Worm (Caenorhabditis elegans) whole organism, L4 larva: ENCODE data around the gene nhr-20.

Source experiments
- D1046.2 ChIP-seq: fragments of 200-800 bp; sonication (Bioruptor generic); IDR thresholded peaks from 2 replicates; pipeline ENCODE4 v1.3.6; 2022; ENCODE audit warnings: missing genetic modification characterization, missing compliant biosample characterization
- F26F4.8 ChIP-seq: fragments of 200-800 bp; sonication (Bioruptor generic); conservative IDR thresholded peaks from 2 replicates; pipeline ENCODE4 v1.3.6; 2022; ENCODE audit warnings: missing genetic modification characterization, missing compliant biosample characterization
- F49E8.2 ChIP-seq: sonication (generic microtip); optimal IDR thresholded peaks from 2 replicates; lab custom pipeline; 2016; ENCODE audit warnings: missing compliant biosample characterization, mild to moderate bottlenecking, missing genetic modification characterization, borderline replicate concordance
- R02D3.7 ChIP-seq: fragments of 150-350 bp; sonication (generic microtip); optimal IDR thresholded peaks from 3 replicates; lab custom pipeline; 2014; ENCODE audit warnings: missing biosample characterization, missing genetic modification characterization
- T20F7.1 ChIP-seq: fragments of 200-800 bp; sonication (Bioruptor generic); optimal IDR thresholded peaks from 2 replicates; lab custom pipeline; 2018; ENCODE audit warnings: mild to moderate bottlenecking, missing genetic modification characterization, missing compliant biosample characterization
- T26A8.4 ChIP-seq: fragments of 200-800 bp; sonication (Bioruptor generic); IDR thresholded peaks from 2 replicates; pipeline ENCODE4 v1.3.6; 2022; ENCODE audit warnings: missing genetic modification characterization, missing compliant biosample characterization
- Y48G9A.11 ChIP-seq: fragments of 200-800 bp; sonication (Bioruptor generic); IDR thresholded peaks from 2 replicates; pipeline ENCODE4 v1.3.6; 2022; ENCODE audit warnings: missing genetic modification reagents, missing genetic modification characterization, missing compliant biosample characterization
- Y5F2A.4 ChIP-seq: fragments of 200-800 bp; sonication (Bioruptor generic); optimal IDR thresholded peaks from 2 replicates; lab custom pipeline; 2018; ENCODE audit warnings: mild to moderate bottlenecking, missing genetic modification characterization, missing compliant biosample characterization
- aha-1 ChIP-seq: fragments of 150-350 bp; peaks from one replicate; lab custom pipeline; 2014; ENCODE audit warnings: missing biosample characterization, missing genetic modification characterization
- ama-1 ChIP-seq: fragments of 150-350 bp; optimal IDR thresholded peaks from 2 replicates; lab custom pipeline; 2014; ENCODE audit warnings: inconsistent platforms, mixed read lengths
- arid-1 ChIP-seq: fragments of 200-800 bp; sonication (Bioruptor generic); conservative IDR thresholded peaks from 2 replicates; pipeline ENCODE4 v1.3.6; 2022; ENCODE audit warnings: missing genetic modification reagents, missing genetic modification characterization, missing compliant biosample characterization
- attf-4 ChIP-seq: sonication (generic microtip); optimal IDR thresholded peaks from 3 replicates; lab custom pipeline; 2017; ENCODE audit warnings: missing biosample characterization, missing genetic modification characterization
- ceh-62 ChIP-seq: sonication (generic microtip); optimal IDR thresholded peaks from 2 replicates; lab custom pipeline; 2017; ENCODE audit warnings: missing biosample characterization, missing genetic modification characterization
- ces-1 ChIP-seq: fragments of 150-350 bp; sonication (generic microtip); optimal IDR thresholded peaks from 4 replicates; lab custom pipeline; 2014; ENCODE audit warnings: missing biosample characterization, missing genetic modification reagents, missing genetic modification characterization
- cey-2 ChIP-seq: sonication (generic microtip); optimal IDR thresholded peaks from 3 replicates; lab custom pipeline; 2017; ENCODE audit warnings: missing genetic modification characterization, mild to moderate bottlenecking, missing compliant biosample characterization, antibody characterized with exemption, borderline replicate concordance; ENCODE audit not compliant: insufficient read depth
- ctbp-1 ChIP-seq: fragments of 200-800 bp; sonication (Bioruptor generic); IDR thresholded peaks from 2 replicates; pipeline ENCODE4 v1.3.6; 2022; ENCODE audit warnings: missing genetic modification reagents, missing genetic modification characterization, missing compliant biosample characterization
- daf-12 ChIP-seq: fragments of 150-350 bp; optimal IDR thresholded peaks from 2 replicates; lab custom pipeline; 2014; ENCODE audit warnings: missing biosample characterization, missing genetic modification reagents, missing genetic modification characterization
- daf-16 ChIP-seq, 3 experiments: sonication (generic microtip); optimal IDR thresholded peaks; 2 replicates each; lab custom pipeline; 2016 to 2017; ENCODE audit warnings: missing genetic modification characterization in 3 of 3, missing genetic modification reagents in 3 of 3, mild to moderate bottlenecking in 2 of 3, missing compliant biosample characterization in 2 of 3, missing biosample characterization in 1 of 3, moderate library complexity in 1 of 3
- dmd-8 ChIP-seq: fragments of 200-800 bp; sonication (Bioruptor generic); IDR thresholded peaks from 2 replicates; pipeline ENCODE4 v1.3.6; 2022; ENCODE audit warnings: missing genetic modification characterization, missing compliant biosample characterization
- egl-27 ChIP-seq: sonication (generic microtip); optimal IDR thresholded peaks from 3 replicates; lab custom pipeline; 2017; ENCODE audit warnings: missing biosample characterization, missing genetic modification reagents, missing genetic modification characterization
- fkh-10 ChIP-seq: fragments of 150-350 bp; optimal IDR thresholded peaks from 2 replicates; lab custom pipeline; 2014; ENCODE audit warnings: missing biosample characterization, missing genetic modification reagents, missing genetic modification characterization
- hif-1 ChIP-seq, 2 experiments: sonication (generic microtip); optimal IDR thresholded peaks; 2 replicates each; lab custom pipeline; 2016 to 2017; ENCODE audit warnings: missing compliant biosample characterization in 2 of 2, missing genetic modification characterization in 2 of 2, missing genetic modification reagents in 2 of 2, missing genotype in 2 of 2, mild to moderate bottlenecking in 1 of 2
- hmg-1.1 ChIP-seq: fragments of 200-800 bp; sonication (Bioruptor generic); IDR thresholded peaks from 2 replicates; pipeline ENCODE4 v1.3.6; 2022; ENCODE audit warnings: missing genetic modification reagents, missing genetic modification characterization, missing compliant biosample characterization
- lim-7 ChIP-seq: fragments of 200-800 bp; sonication (Bioruptor generic); IDR thresholded peaks from 2 replicates; pipeline ENCODE4 v1.3.6; 2022; ENCODE audit warnings: missing genetic modification characterization, missing compliant biosample characterization
- lin-1 ChIP-seq: fragments of 200-800 bp; sonication (Bioruptor generic); IDR thresholded peaks from 2 replicates; pipeline ENCODE4 v1.3.6; 2022; ENCODE audit warnings: missing genetic modification reagents, missing genetic modification characterization, missing compliant biosample characterization
- lin-13 ChIP-seq: fragments of 150-350 bp; optimal IDR thresholded peaks from 2 replicates; lab custom pipeline; 2014; ENCODE audit warnings: missing biosample characterization, missing genetic modification reagents, missing genetic modification characterization
- lin-29 ChIP-seq: fragments of 200-800 bp; sonication (Bioruptor generic); IDR thresholded peaks from 2 replicates; pipeline ENCODE4 v1.3.6; 2022; ENCODE audit warnings: missing genetic modification reagents, missing genetic modification characterization, missing compliant biosample characterization
- lin-39 ChIP-seq: fragments of 150-350 bp; optimal IDR thresholded peaks from 2 replicates; lab custom pipeline; 2014; ENCODE audit warnings: missing biosample characterization, missing genetic modification reagents, missing genetic modification characterization
- lir-3 ChIP-seq: sonication (generic microtip); optimal IDR thresholded peaks from 2 replicates; lab custom pipeline; 2016; ENCODE audit warnings: mild to moderate bottlenecking, missing genetic modification characterization, missing compliant biosample characterization
- mep-1 ChIP-seq: fragments of 150-350 bp; sonication (generic microtip); optimal IDR thresholded peaks from 3 replicates; lab custom pipeline; 2014; ENCODE audit warnings: missing biosample characterization, missing genetic modification characterization
- mes-2 ChIP-seq: sonication (generic microtip); optimal IDR thresholded peaks from 2 replicates; lab custom pipeline; 2016; ENCODE audit warnings: missing genotype, mild to moderate bottlenecking, missing genetic modification characterization, missing compliant biosample characterization; ENCODE audit not compliant: poor library complexity, severe bottlenecking
- mxl-2 ChIP-seq: fragments of 200-800 bp; sonication (Bioruptor generic); conservative IDR thresholded peaks from 2 replicates; pipeline ENCODE4 v1.3.6; 2022; ENCODE audit warnings: missing genetic modification reagents, missing genetic modification characterization, missing compliant biosample characterization
- mxl-3 ChIP-seq: fragments of 200-800 bp; sonication (Bioruptor generic); optimal IDR thresholded peaks from 2 replicates; lab custom pipeline; 2018; ENCODE audit warnings: mild to moderate bottlenecking, missing genetic modification characterization, missing compliant biosample characterization
- nhr-102 ChIP-seq: sonication (generic microtip); optimal IDR thresholded peaks from 2 replicates; lab custom pipeline; 2016; ENCODE audit warnings: mild to moderate bottlenecking, missing genetic modification characterization, moderate library complexity, missing compliant biosample characterization
- nhr-11 ChIP-seq: fragments of 150-350 bp; optimal IDR thresholded peaks from 2 replicates; lab custom pipeline; 2014; ENCODE audit warnings: missing biosample characterization, missing genetic modification characterization
- nhr-111 ChIP-seq: fragments of 200-800 bp; sonication (Bioruptor generic); optimal IDR thresholded peaks from 2 replicates; lab custom pipeline; 2018; ENCODE audit warnings: mild to moderate bottlenecking, missing genetic modification characterization, missing compliant biosample characterization
- nhr-25 ChIP-seq: sonication (generic microtip); optimal IDR thresholded peaks from 2 replicates; lab custom pipeline; 2017; ENCODE audit warnings: missing genetic modification characterization, mild to moderate bottlenecking, missing compliant biosample characterization, antibody characterized with exemption, moderate library complexity, borderline replicate concordance; ENCODE audit not compliant: insufficient read depth
- nhr-42 ChIP-seq: fragments of 200-800 bp; sonication (Bioruptor generic); IDR thresholded peaks from 2 replicates; pipeline ENCODE4 v1.3.6; 2022; ENCODE audit warnings: missing genetic modification characterization, missing compliant biosample characterization
- nhr-6 ChIP-seq: fragments of 150-350 bp; optimal IDR thresholded peaks from 2 replicates; lab custom pipeline; 2014; ENCODE audit warnings: missing biosample characterization, missing genetic modification characterization
- nhr-76 ChIP-seq: fragments of 150-350 bp; optimal IDR thresholded peaks from 2 replicates; lab custom pipeline; 2014; ENCODE audit warnings: missing biosample characterization, missing genetic modification characterization
- pha-4 ChIP-seq, 2 experiments: fragments of 150-350 bp in 1 of 2; fragments of 200-800 bp in 1 of 2; sonication (Bioruptor generic) in 1 of 2; IDR thresholded peaks in 1 of 2; optimal IDR thresholded peaks in 1 of 2; 2 replicates each; pipeline versions ENCODE4 v1.3.6 to Lab custom; 2014 to 2022; ENCODE audit warnings: missing genetic modification characterization in 2 of 2, missing genetic modification reagents in 2 of 2, missing biosample characterization in 1 of 2, missing compliant biosample characterization in 1 of 2
- pqm-1 ChIP-seq: sonication (generic microtip); optimal IDR thresholded peaks from 2 replicates; lab custom pipeline; 2017; ENCODE audit warnings: missing biosample characterization, missing genetic modification characterization
- saeg-2 ChIP-seq: fragments of 200-800 bp; sonication (Bioruptor generic); IDR thresholded peaks from 2 replicates; pipeline ENCODE4 v1.3.6; 2022; ENCODE audit warnings: missing genetic modification reagents, missing genetic modification characterization, missing compliant biosample characterization
- sdz-12 ChIP-seq: fragments of 200-800 bp; sonication (Bioruptor generic); optimal IDR thresholded peaks from 2 replicates; lab custom pipeline; 2018; ENCODE audit warnings: mild to moderate bottlenecking, missing genetic modification characterization, missing compliant biosample characterization
- set-16 ChIP-seq: fragments of 200-800 bp; sonication (Bioruptor generic); IDR thresholded peaks from 2 replicates; pipeline ENCODE4 v1.3.6; 2022; ENCODE audit warnings: missing genetic modification reagents, missing genetic modification characterization, missing compliant biosample characterization
- skn-1 ChIP-seq: fragments of 150-350 bp; optimal IDR thresholded peaks from 2 replicates; lab custom pipeline; 2014; ENCODE audit warnings: missing biosample characterization, missing genetic modification characterization
- snpc-1.2 ChIP-seq: fragments of 200-800 bp; sonication (Bioruptor generic); IDR thresholded peaks from 2 replicates; pipeline ENCODE4 v1.3.6; 2022; ENCODE audit warnings: missing genetic modification reagents, missing genetic modification characterization, missing compliant biosample characterization
- tag-97 ChIP-seq: fragments of 200-800 bp; sonication (Bioruptor generic); IDR thresholded peaks from 2 replicates; pipeline ENCODE4 v1.3.6; 2022; ENCODE audit warnings: missing genetic modification characterization, missing compliant biosample characterization
- unc-39 ChIP-seq: sonication (generic microtip); optimal IDR thresholded peaks from 2 replicates; lab custom pipeline; 2017; ENCODE audit warnings: missing biosample characterization, missing genetic modification characterization
- zfp-2 ChIP-seq: sonication (generic microtip); optimal IDR thresholded peaks from 2 replicates; lab custom pipeline; 2016; ENCODE audit warnings: mild to moderate bottlenecking, missing genetic modification characterization, missing compliant biosample characterization

nhr-20 gene

DNA sequence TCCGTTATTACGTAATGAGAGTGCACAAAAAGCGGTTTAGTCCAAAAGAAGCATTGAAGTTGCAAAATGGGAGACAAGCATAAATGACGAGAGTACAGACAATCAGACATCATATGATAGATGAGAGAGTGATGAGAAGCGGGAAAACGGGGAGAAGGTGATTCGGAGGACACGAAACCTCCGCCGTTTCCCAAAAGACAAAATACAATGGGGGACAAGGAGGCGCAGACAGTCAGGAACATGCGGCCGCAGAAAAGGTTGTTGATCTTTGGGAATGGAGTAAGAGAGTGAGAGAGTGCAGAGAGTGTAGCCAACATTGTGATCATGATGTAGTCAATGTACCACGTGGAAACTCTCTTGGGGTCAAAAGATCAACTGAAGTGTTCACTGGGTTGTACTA lies 4.6 kb upstream of the nhr-20 start (continued):
- TF ChIP-seq fkh-10 (peak; percentile 90), daf-16 (GFP tag; optimal IDR thresholded peaks at IDR 0.05; lab: Kevin White, UChicago) (peak; percentile 67 to 74), daf-16 (tag; optimal IDR thresholded peaks at IDR 0.05; lab: Kevin White, UChicago) (peak; percentile 93), R02D3.7 (tag; lab: Kevin White, UChicago) (no peak), skn-1 (tag; lab: Kevin White, UChicago) (no peak), nhr-11 (peak; percentile 100), aha-1 (tag; lab: Kevin White, UChicago) (peak; percentile 99), D1046.2 (GFP tag; lab: Robert Waterston, UW) (no peak), mxl-2 (GFP tag; lab: Robert Waterston, UW) (peak; percentile 54; the same call in 1 of the 2 replicates), pqm-1 (tag; lab: Kevin White, UChicago) (peak; percentile 50), hif-1 (tag; optimal IDR thresholded peaks at IDR 0.05; lab: Kevin White, UChicago) (peak; percentile 48 to 90), ceh-62 (no peak), lin-13 (GFP tag; lab: Kevin White, UChicago) (peak; percentile 81), sdz-12 (GFP tag; lab: Kevin White, UChicago) (no peak), arid-1 (peak; percentile 83), Y5F2A.4 (GFP tag; lab: Kevin White, UChicago) (no peak), zfp-2 (tag; lab: Kevin White, UChicago) (no peak), ces-1 (no peak), mes-2 (tag; lab: Kevin White, UChicago) (peak; percentile 76), daf-12 (tag; lab: Kevin White, UChicago) (no peak), dmd-8 (peak; percentile 72; the same call in 1 of the 2 replicates), ama-1 (lab: Kevin White, UChicago) (no peak), nhr-42 (GFP tag; lab: Robert Waterston, UW) (no peak), egl-27 (tag; lab: Kevin White, UChicago) (peak; percentile 42), ctbp-1 (GFP tag; lab: Robert Waterston, UW) (peak; percentile 89), hmg-1.1 (peak; percentile 81), lin-1 (GFP tag; lab: Robert Waterston, UW) (peak; percentile 91), saeg-2 (peak; percentile 87), nhr-76 (tag; lab: Kevin White, UChicago) (no peak), nhr-102 (tag; lab: Kevin White, UChicago) (peak; percentile 87), nhr-111 (GFP tag; lab: Kevin White, UChicago) (no peak), lim-7 (GFP tag; lab: Robert Waterston, UW) (no peak; the same call in 1 of the 2 replicates), pha-4 (GFP tag; IDR thresholded peaks at IDR 0.05; lab: Robert Waterston, UW) (peak; percentile 86), pha-4 (tag; optimal IDR thresholded peaks at IDR 0.05; lab: Kevin White, UChicago) (peak; percentile 87), T26A8.4 (peak; percentile 76), mep-1 (tag; lab: Kevin White, UChicago) (peak; percentile 96), nhr-25 (tag; lab: Kevin White, UChicago) (peak; percentile 93), unc-39 (tag; lab: Kevin White, UChicago) (no peak), Y48G9A.11 (no peak), set-16 (GFP tag; lab: Robert Waterston, UW) (peak; percentile 57; the same call in 1 of the 2 replicates), nhr-6 (tag; lab: Kevin White, UChicago) (peak; percentile 85), T20F7.1 (peak; percentile 71), F49E8.2 (no peak), lin-29 (GFP tag; lab: Robert Waterston, UW) (0 out of 2 replicates have a peak, but pooled peaks have one; percentile 31), mxl-3 (GFP tag; lab: Kevin White, UChicago) (peak; percentile 99), attf-4 (tag; lab: Kevin White, UChicago) (no peak), snpc-1.2 (no peak), lir-3 (tag; lab: Kevin White, UChicago) (no peak), cey-2 (tag; lab: Kevin White, UChicago) (peak; percentile 86), F26F4.8 (GFP tag; lab: Robert Waterston, UW) (no peak), lin-39 (no peak), tag-97 (GFP tag; lab: Robert Waterston, UW) (no peak)
